Fruit fly (Drosophila melanogaster): ENCODE results near the gene fz2.

fz2 gene

DNA sequence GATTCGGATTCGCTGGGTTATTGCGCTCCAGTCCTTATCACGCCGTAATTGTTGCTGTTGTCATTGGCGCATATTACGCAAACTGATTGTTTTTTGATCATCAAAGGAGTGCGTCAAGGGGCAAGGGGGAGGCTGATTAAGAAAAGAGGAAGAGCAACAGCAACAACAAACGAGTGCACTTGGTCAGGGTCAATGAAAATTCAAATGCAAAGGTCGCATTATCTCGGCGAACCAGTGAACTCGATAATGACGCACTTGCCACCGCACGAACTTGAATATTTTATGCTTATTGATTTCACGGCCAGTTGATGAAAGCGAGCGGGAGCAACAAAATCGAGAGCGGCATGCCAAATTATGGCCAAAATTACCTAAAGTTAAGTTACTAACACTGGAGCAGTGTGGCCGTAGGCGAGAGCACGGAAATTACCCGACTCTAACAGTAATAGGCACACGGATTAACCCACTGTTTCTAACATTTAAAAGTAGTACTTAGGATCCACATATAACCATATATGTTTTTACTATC lies 25.2 kb upstream of the fz2 start, which contains the start of gene nes:
nes (minus strand) TSS at position 402 of the 526 bp plus-strand sequence.
- TF ChIP-seq EcR (GFP tag; optimal IDR thresholded peaks at IDR 0.05), result peak in 1 of 2 experiments; percentile 79
- TF ChIP-seq pan (optimal IDR thresholded peaks at IDR 0.05), result no peak

DNA sequence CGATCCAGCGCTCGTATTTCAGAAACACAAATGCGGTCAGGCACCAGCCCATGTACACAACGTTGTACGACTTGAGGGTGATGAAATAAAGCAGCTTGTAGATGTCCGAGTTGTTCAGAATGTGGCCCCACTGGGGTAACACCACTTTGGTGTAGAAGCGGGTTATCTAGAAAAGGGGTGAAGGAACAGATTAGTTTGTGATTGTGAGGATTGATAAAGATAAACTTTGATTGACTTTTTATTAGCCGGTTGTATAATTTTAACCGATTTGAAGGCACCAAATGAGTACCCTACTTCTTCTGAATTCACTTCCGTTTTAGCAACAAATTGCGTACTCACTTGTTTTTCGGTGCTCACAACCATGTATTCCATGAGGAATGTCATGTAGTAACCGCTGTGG lies 23.0 kb upstream of the fz2 start:
- TF ChIP-seq pan (optimal IDR thresholded peaks at IDR 0.05) (no peak), psq (optimal IDR thresholded peaks at IDR 0.05) (no peak), Dll (optimal IDR thresholded peaks at IDR 0.05) (no peak), CG8478 (optimal IDR thresholded peaks at IDR 0.05) (no peak), usp (GFP tag; optimal IDR thresholded peaks at IDR 0.05) (no peak), EcR (GFP tag; optimal IDR thresholded peaks at IDR 0.05) (no peak)

DNA sequence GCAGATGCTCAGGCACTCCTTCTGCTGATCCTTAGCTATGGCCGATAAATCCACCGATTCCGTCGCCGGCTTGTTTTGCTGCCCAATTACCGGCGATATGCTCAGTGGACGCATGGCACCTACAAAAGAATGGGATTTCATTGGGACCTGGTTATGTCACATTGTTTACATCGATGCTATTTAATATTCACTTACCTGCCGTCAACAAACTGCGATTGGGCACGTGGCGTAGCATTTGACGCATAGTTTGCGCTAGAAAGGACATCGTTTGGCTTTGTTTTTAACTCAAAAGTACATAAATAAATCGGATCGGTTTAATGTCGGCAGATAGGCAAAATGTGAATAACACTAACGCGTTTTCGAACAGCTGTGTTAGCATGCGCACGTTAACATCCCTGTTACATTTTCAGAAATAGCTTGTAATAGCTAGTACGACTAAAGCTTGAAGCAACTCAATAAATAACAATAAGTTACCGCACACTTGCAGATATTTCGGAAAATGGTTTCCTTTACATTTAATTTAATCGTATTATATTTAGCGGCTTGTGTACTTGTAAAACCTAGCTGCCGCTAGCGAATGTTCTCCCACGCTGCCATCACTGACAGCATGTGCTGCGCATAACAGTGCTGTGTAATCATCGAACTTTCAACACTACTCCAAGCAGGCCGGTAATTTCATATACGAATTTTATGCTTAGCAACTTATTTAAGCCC lies 19.7 kb upstream of the fz2 start, which contains the start of the genes mRpL21 and rept:
mRpL21 (minus strand) TSS at position 347 of the 714 bp plus-strand sequence.
rept (plus strand) TSS at position 626 of the 714 bp plus-strand sequence.
- TF ChIP-seq pan (optimal IDR thresholded peaks at IDR 0.05) (no peak), usp (GFP tag; optimal IDR thresholded peaks at IDR 0.05) (no peak), psq (optimal IDR thresholded peaks at IDR 0.05) (no peak), Dll (optimal IDR thresholded peaks at IDR 0.05) (no peak), EcR (GFP tag; optimal IDR thresholded peaks at IDR 0.05) (no peak), CG8478 (optimal IDR thresholded peaks at IDR 0.05) (no peak)

DNA sequence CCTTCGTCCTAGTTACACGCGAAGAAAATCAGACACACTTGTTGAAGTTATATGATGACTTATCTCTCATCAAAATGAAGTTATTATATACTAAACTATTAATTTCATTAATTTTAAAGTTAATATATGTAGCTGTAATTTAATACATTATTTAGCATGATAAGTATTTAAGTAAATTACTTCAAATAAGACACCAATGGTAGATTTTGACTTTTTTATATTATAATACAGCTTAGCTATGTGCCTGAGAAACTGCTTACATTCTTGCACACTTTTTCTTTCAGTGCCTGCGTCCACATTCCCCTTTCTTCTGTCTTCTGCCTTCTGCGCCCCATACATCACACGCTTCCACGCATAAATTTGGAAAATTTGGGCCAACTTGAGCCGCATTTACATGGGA lies 16.5 kb upstream of the fz2 start:
- TF ChIP-seq EcR (GFP tag; optimal IDR thresholded peaks at IDR 0.05), result no peak
- TF ChIP-seq pan (optimal IDR thresholded peaks at IDR 0.05), result no peak
- TF ChIP-seq CG8478 (optimal IDR thresholded peaks at IDR 0.05), result no peak
- TF ChIP-seq psq (optimal IDR thresholded peaks at IDR 0.05), result no peak
- no peak for TF ChIP-seq Dll (optimal IDR thresholded peaks at IDR 0.05)
- no peak for TF ChIP-seq usp (GFP tag; optimal IDR thresholded peaks at IDR 0.05)

DNA sequence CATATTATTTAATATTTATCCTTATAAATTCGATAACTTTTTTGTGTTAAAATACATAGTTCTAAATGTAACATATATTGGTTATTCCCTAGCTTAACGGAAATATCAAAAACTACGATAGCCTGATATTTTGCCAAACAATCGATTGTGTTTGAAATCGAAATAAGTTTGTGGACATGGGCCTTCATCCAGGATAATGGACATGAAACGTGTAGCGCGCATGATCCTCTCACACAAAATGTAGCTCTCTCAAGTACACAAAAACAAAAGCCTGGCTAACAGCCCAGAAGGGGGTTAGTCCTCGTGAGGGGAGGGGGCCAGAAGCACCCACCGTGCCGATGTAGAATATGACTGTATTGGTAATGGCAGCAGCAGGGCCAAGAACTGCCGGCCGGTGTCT lies 2.6 kb upstream of the fz2 start:
- TF ChIP-seq EcR (GFP tag; optimal IDR thresholded peaks at IDR 0.05) (no peak), psq (optimal IDR thresholded peaks at IDR 0.05) (no peak), Dll (optimal IDR thresholded peaks at IDR 0.05) (no peak), pan (optimal IDR thresholded peaks at IDR 0.05) (no peak), usp (GFP tag; optimal IDR thresholded peaks at IDR 0.05) (no peak), CG8478 (optimal IDR thresholded peaks at IDR 0.05) (no peak)

DNA sequence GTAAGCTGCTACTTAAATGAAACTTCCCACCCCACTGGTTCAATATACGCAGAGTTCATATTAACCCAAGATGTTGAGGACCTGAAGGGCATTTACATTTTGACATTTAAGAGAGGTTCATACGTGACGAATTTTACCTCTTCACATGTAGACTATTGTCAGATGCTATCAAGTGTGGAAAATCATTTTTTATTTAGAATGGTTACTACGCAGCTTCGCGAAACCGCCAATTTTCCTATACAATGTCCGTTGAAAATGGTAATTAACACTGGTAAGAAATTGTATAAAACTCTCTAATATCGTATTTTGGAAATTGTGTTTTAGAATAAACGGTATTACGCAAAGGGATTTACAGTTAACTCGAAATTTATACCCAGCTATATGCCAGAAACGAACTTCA lies 1.4 kb upstream of the fz2 start:
- TF ChIP-seq EcR (GFP tag; optimal IDR thresholded peaks at IDR 0.05) (no peak), usp (GFP tag; optimal IDR thresholded peaks at IDR 0.05) (no peak)

DNA sequence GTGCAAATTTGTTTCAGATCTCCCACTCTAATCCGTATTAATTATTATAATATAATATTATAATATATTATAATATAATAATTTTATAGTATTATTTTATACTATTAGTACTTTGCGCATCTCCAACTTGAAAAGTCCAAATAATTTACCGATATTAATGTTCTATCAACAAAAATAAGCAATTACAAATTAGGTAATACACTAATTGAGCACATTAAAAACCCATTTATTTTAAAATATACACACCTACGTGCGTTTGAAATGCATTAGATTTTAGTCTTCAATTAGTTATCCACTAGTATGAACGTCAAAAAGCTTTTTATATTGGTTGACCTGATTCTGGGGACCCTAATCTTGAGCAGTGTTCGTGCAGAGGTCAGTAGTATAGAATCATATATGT lies 887 bp upstream of the fz2 start, which contains the start of gene CG33647:
CG33647 (plus strand) TSS at position 301 of the 400 bp plus-strand sequence.
- TF ChIP-seq usp (GFP tag; optimal IDR thresholded peaks at IDR 0.05), result no peak
- no peak for TF ChIP-seq psq (optimal IDR thresholded peaks at IDR 0.05)
- TF ChIP-seq Dll (optimal IDR thresholded peaks at IDR 0.05), result no peak
- no peak for TF ChIP-seq pan (optimal IDR thresholded peaks at IDR 0.05)
- TF ChIP-seq CG8478 (optimal IDR thresholded peaks at IDR 0.05), result no peak
- no peak for TF ChIP-seq EcR (GFP tag; optimal IDR thresholded peaks at IDR 0.05)

DNA sequence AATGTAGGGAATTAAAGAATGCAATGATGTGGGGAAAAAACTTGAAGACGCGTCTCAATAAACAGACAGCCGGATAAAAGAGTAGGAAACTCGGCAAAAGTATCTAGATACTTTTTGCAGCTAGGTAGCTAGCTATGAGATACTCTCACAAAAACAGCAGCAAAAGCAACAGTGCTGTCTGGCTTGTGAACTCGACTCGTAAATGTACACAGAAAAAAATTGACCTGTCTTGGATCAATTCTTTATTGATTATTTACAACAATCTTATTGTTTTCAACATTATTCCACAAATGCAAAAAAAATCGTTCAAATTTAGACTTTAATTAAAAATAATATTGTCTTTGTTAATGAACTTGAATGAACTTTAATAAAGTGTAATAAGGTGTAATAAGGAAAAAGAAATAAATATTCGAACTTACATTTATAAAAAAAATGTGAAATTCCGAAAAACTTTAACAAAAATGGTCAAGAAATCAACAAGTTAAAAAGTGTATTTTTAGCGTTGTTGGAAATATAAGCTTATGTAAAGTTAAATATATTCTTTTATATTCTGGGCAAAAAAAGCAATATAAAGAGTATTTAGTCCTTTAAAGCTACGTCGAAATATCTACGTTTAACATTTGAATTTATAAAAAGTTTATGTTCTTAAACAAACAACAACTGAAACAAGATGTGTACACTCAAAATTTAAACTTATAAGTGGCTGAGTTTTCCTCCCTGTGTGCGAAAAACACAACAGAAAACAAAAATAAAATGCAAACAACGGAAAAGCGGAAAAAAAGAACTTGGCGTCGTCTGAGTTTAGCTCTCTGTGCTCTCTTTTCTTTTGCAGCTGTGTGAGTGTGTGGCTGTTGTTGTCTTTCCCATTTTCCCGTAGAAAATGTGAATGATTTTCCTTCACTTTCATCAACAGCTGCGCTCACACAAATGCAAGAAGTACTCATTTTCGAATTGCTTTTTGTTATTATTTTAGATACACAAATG lies 1.1 kb downstream of the fz2 start:
- TF ChIP-seq usp (GFP tag; optimal IDR thresholded peaks at IDR 0.05) (no peak), CG8478 (optimal IDR thresholded peaks at IDR 0.05) (no peak), EcR (GFP tag; optimal IDR thresholded peaks at IDR 0.05) (no peak), Dll (optimal IDR thresholded peaks at IDR 0.05) (no peak), psq (optimal IDR thresholded peaks at IDR 0.05) (no peak), pan (optimal IDR thresholded peaks at IDR 0.05) (no peak)

DNA sequence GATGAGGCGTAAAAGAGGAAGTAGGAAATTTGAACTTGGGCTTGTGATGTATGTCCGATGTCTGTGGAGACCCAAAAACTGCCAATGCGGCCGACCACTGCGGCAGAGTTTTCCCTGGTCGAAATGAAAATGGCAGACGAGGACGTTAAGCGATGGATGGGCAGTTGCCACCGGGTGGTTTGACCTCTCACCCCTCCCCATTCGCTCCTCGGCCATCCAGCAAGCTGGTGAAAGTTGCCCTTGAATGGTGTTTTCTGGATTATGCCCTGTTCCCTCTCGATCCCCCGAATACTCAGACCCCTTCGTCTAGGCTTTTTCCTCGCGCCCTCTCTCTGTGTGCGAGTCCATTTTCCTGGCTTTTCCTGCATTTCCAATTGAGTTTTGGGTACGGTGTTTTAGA lies 3.6 kb downstream of the fz2 start:
- TF ChIP-seq pan (optimal IDR thresholded peaks at IDR 0.05), result no peak

DNA sequence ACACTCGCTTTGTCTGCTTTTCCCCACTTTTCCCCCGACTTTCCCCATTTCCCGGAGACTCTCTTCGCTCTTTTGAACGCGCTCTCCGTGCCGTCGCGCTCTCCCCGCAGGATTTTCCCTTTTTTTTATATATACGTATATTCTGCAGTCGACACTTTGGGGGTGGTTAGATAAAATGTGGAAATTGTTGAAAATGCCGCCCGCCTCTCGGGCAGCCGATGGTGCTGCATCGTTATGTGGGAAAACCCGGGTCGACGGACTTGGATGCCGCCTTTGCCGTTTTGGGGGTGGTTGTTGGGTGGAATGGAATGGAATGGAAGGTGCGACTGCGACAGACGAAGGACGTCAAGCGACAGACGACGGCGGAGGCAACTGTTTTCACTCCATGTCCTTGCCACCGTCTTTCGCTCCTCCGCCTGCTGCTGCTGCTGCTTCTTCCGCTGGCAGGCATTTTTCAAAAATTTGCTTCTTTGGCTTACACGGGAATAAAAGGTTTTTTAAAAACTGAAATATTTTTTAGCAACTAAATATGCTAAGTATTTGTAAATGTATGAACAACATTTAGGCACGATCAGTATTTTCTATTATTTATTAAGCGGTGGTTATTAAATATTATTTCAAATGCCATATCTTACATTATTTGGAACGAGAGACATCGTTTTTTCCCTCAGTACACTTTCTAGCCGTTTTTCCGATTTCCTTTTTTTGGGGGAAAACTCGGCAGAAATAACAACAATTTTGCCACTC lies 4.2 kb downstream of the fz2 start:
- no peak for TF ChIP-seq EcR (GFP tag; optimal IDR thresholded peaks at IDR 0.05)
- TF ChIP-seq pan (optimal IDR thresholded peaks at IDR 0.05), result no peak

DNA sequence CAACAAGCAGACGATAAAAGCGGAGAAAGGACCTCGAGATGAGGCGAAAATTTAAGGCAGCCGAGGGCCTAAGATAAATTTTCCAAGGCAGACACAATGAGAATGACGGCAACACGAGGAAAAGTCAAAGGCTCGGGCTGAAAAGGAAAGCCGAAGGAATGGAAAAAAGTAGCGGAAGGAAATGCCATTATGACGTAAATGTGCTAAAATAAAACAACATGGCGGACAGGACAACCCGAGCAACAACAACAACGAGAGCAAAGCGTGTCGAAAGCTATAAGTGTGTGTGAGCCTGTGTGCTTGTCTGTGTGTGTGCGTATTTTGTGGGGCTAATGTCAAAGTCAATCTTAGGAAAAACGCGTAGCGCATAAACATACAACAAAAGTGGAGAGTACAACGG lies 5.7 kb downstream of the fz2 start:
- TF ChIP-seq usp (GFP tag; optimal IDR thresholded peaks at IDR 0.05) (no peak), pan (optimal IDR thresholded peaks at IDR 0.05) (no peak), psq (optimal IDR thresholded peaks at IDR 0.05) (no peak), EcR (GFP tag; optimal IDR thresholded peaks at IDR 0.05) (no peak), Dll (optimal IDR thresholded peaks at IDR 0.05) (no peak), CG8478 (optimal IDR thresholded peaks at IDR 0.05) (no peak)
